Worm (Caenorhabditis elegans) whole organism, L3 larva: ENCODE data around the gene F55C12.6.

ENCODE experiments used
- ZK546.5 ChIP-seq: sonication (generic microtip); optimal IDR thresholded peaks from 2 replicates; lab custom pipeline; 2017; ENCODE audit warnings: missing biosample characterization, missing genetic modification characterization
- aly-2 ChIP-seq: fragments of 150-350 bp; optimal IDR thresholded peaks from 2 replicates; lab custom pipeline; 2014; ENCODE audit warnings: missing biosample characterization, missing genetic modification characterization
- ama-1 ChIP-seq: fragments of 150-350 bp; optimal IDR thresholded peaks from 2 replicates; lab custom pipeline; 2018
- ceh-16 ChIP-seq: sonication (generic microtip); optimal IDR thresholded peaks from 2 replicates; lab custom pipeline; 2017; ENCODE audit warnings: missing biosample characterization, missing genetic modification characterization
- ceh-82 ChIP-seq: fragments of 150-350 bp; optimal IDR thresholded peaks from 2 replicates; lab custom pipeline; 2014; ENCODE audit warnings: missing biosample characterization, missing genetic modification characterization
- ceh-9 ChIP-seq: sonication (generic microtip); optimal IDR thresholded peaks from 2 replicates; lab custom pipeline; 2018; ENCODE audit warnings: missing biosample characterization, missing genetic modification characterization
- daf-12 ChIP-seq: fragments of 150-350 bp; optimal IDR thresholded peaks from 2 replicates; lab custom pipeline; 2014; ENCODE audit warnings: missing biosample characterization, missing genetic modification reagents, missing genetic modification characterization
- egl-27 ChIP-seq: sonication (generic microtip); optimal IDR thresholded peaks from 4 replicates; lab custom pipeline; 2017; ENCODE audit warnings: missing biosample characterization, missing genetic modification reagents, missing genetic modification characterization
- egl-5 ChIP-seq: fragments of 150-350 bp; optimal IDR thresholded peaks from 2 replicates; lab custom pipeline; 2017; ENCODE audit warnings: missing biosample characterization, missing genetic modification reagents, missing genetic modification characterization, inconsistent platforms
- elt-1 ChIP-seq: fragments of 150-350 bp; optimal IDR thresholded peaks from 2 replicates; lab custom pipeline; 2014; ENCODE audit warnings: missing biosample characterization, missing genetic modification characterization
- elt-2 ChIP-seq: sonication (generic microtip); optimal IDR thresholded peaks from 2 replicates; lab custom pipeline; 2016; ENCODE audit warnings: missing genetic modification reagents, mild to moderate bottlenecking, missing genetic modification characterization, missing compliant biosample characterization
- elt-3 ChIP-seq, 3 experiments: fragments of 150-350 bp in 1 of 3; sonication (generic microtip) in 2 of 3; optimal IDR thresholded peaks; 2 replicates in 2 of 3; 4 replicates in 1 of 3; lab custom pipeline; 2014 to 2017; ENCODE audit warnings: missing biosample characterization in 3 of 3, missing genetic modification characterization in 3 of 3
- fkh-2 ChIP-seq: fragments of 150-350 bp; optimal IDR thresholded peaks from 2 replicates; lab custom pipeline; 2014; ENCODE audit warnings: missing biosample characterization, missing genetic modification reagents, missing genetic modification characterization
- hmg-11 ChIP-seq: sonication (generic microtip); optimal IDR thresholded peaks from 2 replicates; lab custom pipeline; 2016; ENCODE audit warnings: missing genetic modification characterization, missing compliant biosample characterization
- jun-1 ChIP-seq: fragments of 150-350 bp; optimal IDR thresholded peaks from 2 replicates; lab custom pipeline; 2014; ENCODE audit warnings: missing biosample characterization, missing genetic modification reagents, missing genetic modification characterization
- lin-15B ChIP-seq: fragments of 150-350 bp; optimal IDR thresholded peaks from 2 replicates; lab custom pipeline; 2014; ENCODE audit warnings: missing biosample characterization, missing genetic modification characterization
- lin-39 ChIP-seq: fragments of 150-350 bp; optimal IDR thresholded peaks from 2 replicates; lab custom pipeline; 2018; ENCODE audit warnings: missing biosample characterization, missing genetic modification reagents, missing genetic modification characterization
- lsy-12 ChIP-seq: sonication (generic microtip); optimal IDR thresholded peaks from 2 replicates; lab custom pipeline; 2016; ENCODE audit warnings: mild to moderate bottlenecking, missing genetic modification characterization, missing compliant biosample characterization
- mdl-1 ChIP-seq: fragments of 150-350 bp; optimal IDR thresholded peaks from 2 replicates; lab custom pipeline; 2014; ENCODE audit warnings: missing biosample characterization, missing genetic modification characterization
- mml-1 ChIP-seq: fragments of 150-350 bp; sonication (generic microtip); optimal IDR thresholded peaks from 3 replicates; lab custom pipeline; 2014; ENCODE audit warnings: missing biosample characterization, missing genetic modification characterization
- nfya-1 ChIP-seq: sonication (generic microtip); optimal IDR thresholded peaks from 2 replicates; lab custom pipeline; 2017; ENCODE audit warnings: missing genetic modification characterization, mild to moderate bottlenecking, missing compliant biosample characterization, antibody characterized with exemption, moderate library complexity; ENCODE audit not compliant: insufficient read depth
- nhr-11 ChIP-seq: fragments of 150-350 bp; optimal IDR thresholded peaks from 2 replicates; lab custom pipeline; 2014; ENCODE audit warnings: missing biosample characterization, missing genetic modification characterization
- nhr-12 ChIP-seq: fragments of 150-350 bp; optimal IDR thresholded peaks from 2 replicates; lab custom pipeline; 2014; ENCODE audit warnings: missing biosample characterization, missing genetic modification characterization
- nhr-237 ChIP-seq: fragments of 150-350 bp; optimal IDR thresholded peaks from 2 replicates; lab custom pipeline; 2014; ENCODE audit warnings: missing biosample characterization, missing genetic modification characterization
- nhr-25 ChIP-seq: sonication (generic microtip); optimal IDR thresholded peaks from 2 replicates; lab custom pipeline; 2017; ENCODE audit warnings: missing biosample characterization, missing genetic modification characterization
- nhr-67 ChIP-seq: fragments of 150-350 bp; optimal IDR thresholded peaks from 2 replicates; lab custom pipeline; 2014; ENCODE audit warnings: missing biosample characterization, missing genetic modification characterization
- nhr-76 ChIP-seq: fragments of 150-350 bp; sonication (generic microtip); optimal IDR thresholded peaks from 5 replicates; lab custom pipeline; 2014; ENCODE audit warnings: missing biosample characterization, missing genetic modification characterization
- nhr-77 ChIP-seq: fragments of 150-350 bp; optimal IDR thresholded peaks from 2 replicates; lab custom pipeline; 2014; ENCODE audit warnings: missing biosample characterization, missing genetic modification characterization
- pha-4 ChIP-seq: fragments of 150-350 bp; optimal IDR thresholded peaks from 2 replicates; lab custom pipeline; 2014; ENCODE audit warnings: missing biosample characterization, missing genetic modification reagents, missing genetic modification characterization
- pqm-1 ChIP-seq: fragments of 150-350 bp; optimal IDR thresholded peaks from 2 replicates; lab custom pipeline; 2017; ENCODE audit warnings: missing biosample characterization, missing genetic modification characterization, inconsistent platforms
- sea-2 ChIP-seq: fragments of 150-350 bp; sonication (generic microtip); optimal IDR thresholded peaks from 4 replicates; lab custom pipeline; 2014; ENCODE audit warnings: missing biosample characterization, missing genetic modification reagents, missing genetic modification characterization
- skn-1 ChIP-seq: fragments of 150-350 bp; optimal IDR thresholded peaks from 2 replicates; lab custom pipeline; 2014; ENCODE audit warnings: missing biosample characterization, missing genetic modification characterization
- snpc-4 ChIP-seq: fragments of 150-350 bp; optimal IDR thresholded peaks from 2 replicates; lab custom pipeline; 2014; ENCODE audit warnings: missing biosample characterization, missing genetic modification characterization
- unc-62 ChIP-seq: fragments of 150-350 bp; sonication (generic microtip); optimal IDR thresholded peaks from 4 replicates; lab custom pipeline; 2014; ENCODE audit warnings: missing biosample characterization, missing genetic modification reagents, missing genetic modification characterization
- zag-1 ChIP-seq: fragments of 150-350 bp; optimal IDR thresholded peaks from 2 replicates; lab custom pipeline; 2014; ENCODE audit warnings: missing biosample characterization, missing genetic modification characterization
- ztf-11 ChIP-seq: fragments of 150-350 bp; optimal IDR thresholded peaks from 2 replicates; lab custom pipeline; 2014; ENCODE audit warnings: missing biosample characterization, missing genetic modification characterization
- ztf-4 ChIP-seq: fragments of 150-350 bp; optimal IDR thresholded peaks from 2 replicates; lab custom pipeline; 2014; ENCODE audit warnings: missing biosample characterization, missing genetic modification characterization

Gene F55C12.6

ce11 chrII:5913897-5914296 is 37.9 kb upstream of the F55C12.6 start:
- TF ChIP-seq ama-1 = no peak
- TF ChIP-seq sea-2 (GFP tag; lab: Kevin White, UChicago) = no peak
- TF ChIP-seq nhr-237 (tag; lab: Kevin White, UChicago) = no peak
- no peak for TF ChIP-seq nhr-25 (tag; lab: Kevin White, UChicago)
- peak; percentile 77 for TF ChIP-seq elt-2 (tag; lab: Kevin White, UChicago)
- no peak for TF ChIP-seq zag-1 (tag; lab: Kevin White, UChicago)
- TF ChIP-seq ztf-11 (tag; lab: Kevin White, UChicago) = no peak
- peak; percentile 42 for TF ChIP-seq pha-4
- TF ChIP-seq nhr-77 (tag; lab: Kevin White, UChicago) = no peak
- TF ChIP-seq elt-1 (tag; lab: Kevin White, UChicago) = no peak
- TF ChIP-seq hmg-11 = no peak
- TF ChIP-seq lsy-12 (tag; lab: Kevin White, UChicago) = no peak
- TF ChIP-seq ceh-9 = no peak
- TF ChIP-seq nhr-11 = no peak
- TF ChIP-seq daf-12 (tag; lab: Kevin White, UChicago) = no peak
- TF ChIP-seq nhr-12 (tag; lab: Kevin White, UChicago) = no peak
- TF ChIP-seq nfya-1 = no peak
- no peak for TF ChIP-seq nhr-67 (tag; lab: Kevin White, UChicago)
- TF ChIP-seq pqm-1 (tag; lab: Kevin White, UChicago) = peak; percentile 80

- TF ChIP-seq elt-3 (tag; optimal IDR thresholded peaks at IDR 0.05; lab: Kevin White, UChicago) (no peak), pqm-1 (tag; lab: Kevin White, UChicago) (peak; percentile 96), elt-2 (tag; lab: Kevin White, UChicago) (peak; percentile 94), pha-4 (peak; percentile 94), egl-27 (tag; lab: Kevin White, UChicago) (no peak), sea-2 (GFP tag; lab: Kevin White, UChicago) (no peak), jun-1 (tag; lab: Kevin White, UChicago) (peak; percentile 41), nhr-11 (no peak), skn-1 (tag; lab: Kevin White, UChicago) (peak; percentile 47), nhr-237 (tag; lab: Kevin White, UChicago) (no peak), ztf-4 (tag; lab: Kevin White, UChicago) (no peak), lin-39 (no peak)
These were observed 36.1 kb upstream of the F55C12.6 start for ce11 chrII:5911939-5912523.

ce11 chrII:5911274-5911673 is 35.3 kb upstream of the F55C12.6 start, which contains the start of gene cgt-3:
TSS of gene cgt-3 (plus strand) at chrII:5911324.
- TF ChIP-seq jun-1 (tag; lab: Kevin White, UChicago) (no peak), nhr-12 (tag; lab: Kevin White, UChicago) (no peak), ZK546.5 (no peak), mml-1 (tag; lab: Kevin White, UChicago) (no peak), pqm-1 (tag; lab: Kevin White, UChicago) (peak; percentile 58), pha-4 (peak; percentile 71)
- TF ChIP-seq, all 47 proteins: peak for 2

- no peak for TF ChIP-seq ceh-16 (tag; lab: Kevin White, UChicago)
- no peak for TF ChIP-seq ceh-82
- TF ChIP-seq pha-4 = peak; percentile 78
- TF ChIP-seq egl-5 (tag; lab: Kevin White, UChicago) = no peak
- TF ChIP-seq lsy-12 (tag; lab: Kevin White, UChicago) = no peak
- TF ChIP-seq ama-1 = no peak
- no peak for TF ChIP-seq nhr-12 (tag; lab: Kevin White, UChicago)
- TF ChIP-seq skn-1 (tag; lab: Kevin White, UChicago) = peak; percentile 73
- no peak for TF ChIP-seq mdl-1 (tag; lab: Kevin White, UChicago)
- no peak for TF ChIP-seq lin-39
- no peak for TF ChIP-seq aly-2 (tag; lab: Kevin White, UChicago)
- no peak for TF ChIP-seq fkh-2
- peak; percentile 40 for TF ChIP-seq pqm-1 (tag; lab: Kevin White, UChicago)
- peak; percentile 42 for TF ChIP-seq nfya-1
- peak; percentile 29 for TF ChIP-seq nhr-25 (tag; lab: Kevin White, UChicago)
- TF ChIP-seq nhr-76 (tag; lab: Kevin White, UChicago) = no peak
- peak; percentile 22 for TF ChIP-seq snpc-4 (tag; lab: Kevin White, UChicago)
- peak; percentile 12 for TF ChIP-seq elt-2 (tag; lab: Kevin White, UChicago)
- TF ChIP-seq lin-15B = peak; percentile 46
- no peak for TF ChIP-seq daf-12 (tag; lab: Kevin White, UChicago)
- TF ChIP-seq unc-62 = no peak
These were observed 31.5 kb upstream of the F55C12.6 start, which contains the start of gene vps-35 for ce11 chrII:5907482-5907881. TSS of gene vps-35 (plus strand) at chrII:5907816.
